Fruit fly (Drosophila melanogaster) whole organism, embryonic: ENCODE measurements around the gene CG10638.

Experiments used
- CG2120 ChIP-seq: fragments of 200-800 bp; sonication (Bioruptor generic); optimal IDR thresholded peaks from 3 replicates; lab custom pipeline; 2016; ENCODE audit warnings: missing biosample characterization, missing genetic modification characterization
- CG2199 ChIP-seq: fragments of 200-800 bp; sonication (Bioruptor generic); IDR thresholded peaks from 3 replicates; pipeline ENCODE4 v1.3.6; 2022; ENCODE audit warnings: missing biosample characterization, missing genetic modification characterization
- CG34376 ChIP-seq: fragments of 200-800 bp; sonication (Bioruptor generic); optimal IDR thresholded peaks from 2 replicates; lab custom pipeline; 2018; ENCODE audit warnings: missing biosample characterization, mild to moderate bottlenecking, missing genetic modification characterization
- Nf-YB ChIP-seq: fragments of 200-800 bp; sonication (Bioruptor generic); optimal IDR thresholded peaks from 3 replicates; lab custom pipeline; 2019; ENCODE audit warnings: missing biosample characterization, mild to moderate bottlenecking, missing genetic modification characterization, moderate library complexity
- Sry-δ ChIP-seq: fragments of 200-800 bp; sonication (Bioruptor generic); optimal IDR thresholded peaks from 2 replicates; lab custom pipeline; 2016; ENCODE audit warnings: missing biosample characterization, missing genetic modification characterization
- br ChIP-seq: fragments of >200 bp; optimal IDR thresholded peaks from 2 replicates; lab custom pipeline; 2017
- inv ChIP-seq: fragments of 200-800 bp; sonication (Bioruptor generic); IDR thresholded peaks from 2 replicates; pipeline ENCODE4 v1.3.6; 2022; ENCODE audit warnings: missing biosample characterization, missing genetic modification characterization; ENCODE audit not compliant: partially characterized antibody
- pfk ChIP-seq: fragments of 200-800 bp; sonication (Bioruptor generic); optimal IDR thresholded peaks from 2 replicates; lab custom pipeline; 2018; ENCODE audit warnings: missing biosample characterization, mild to moderate bottlenecking, missing genetic modification characterization, moderate library complexity
- pzg ChIP-seq: fragments of 200-800 bp; sonication (Bioruptor generic); optimal IDR thresholded peaks from 3 replicates; lab custom pipeline; 2018; ENCODE audit warnings: missing biosample characterization, mild to moderate bottlenecking, missing genetic modification characterization, moderate library complexity
- sna ChIP-seq: fragments of 200-800 bp; sonication (Bioruptor generic); IDR thresholded peaks from 2 replicates; pipeline ENCODE4 v1.3.6; 2022; ENCODE audit warnings: missing biosample characterization, missing genetic modification characterization; ENCODE audit not compliant: partially characterized antibody

dm6 chr3L:12490418-12491035 lies 10.6 kb downstream of the CG10638 start, which contains the start of gene CG10660:
- no peak for TF ChIP-seq sna (GFP tag; lab: Robert Waterston, UW)
- peak; percentile 22 for TF ChIP-seq CG34376
- no peak for TF ChIP-seq pfk (GFP tag; lab: Kevin White, UChicago)
- no peak for TF ChIP-seq inv
- TF ChIP-seq Sry-δ, result peak; percentile 8
- TF ChIP-seq Nf-YB (GFP tag; lab: Kevin White, UChicago), result peak; percentile 73
- TF ChIP-seq pzg, result no peak
- TF ChIP-seq CG2120 (GFP tag; lab: Kevin White, UChicago), result peak; percentile 85
- TF ChIP-seq CG2199 (GFP tag; lab: Robert Waterston, UW), result no peak; the same call in 2 of the 3 replicates
- no peak for TF ChIP-seq br (lab: Kevin White, UChicago)
